Fruit fly (Drosophila melanogaster) whole organism, adult: ENCODE data around the gene CG45218.

Experiments used
- CG11617 ChIP-seq: fragments of 200-800 bp; sonication (Bioruptor generic); optimal IDR thresholded peaks from 2 replicates; lab custom pipeline; 2017; ENCODE audit warnings: mild to moderate bottlenecking, missing biosample characterization, missing genetic modification reagents, missing genetic modification characterization
- CG12768 ChIP-seq: fragments of 200-800 bp; sonication (Bioruptor generic); optimal IDR thresholded peaks from 2 replicates; lab custom pipeline; 2017; ENCODE audit warnings: missing biosample characterization, missing genetic modification characterization, mild to moderate bottlenecking, moderate library complexity, missing genetic modification reagents
- CG14711 ChIP-seq: fragments of 200-800 bp; sonication (Bioruptor generic); optimal IDR thresholded peaks from 2 replicates; lab custom pipeline; 2018; ENCODE audit warnings: missing biosample characterization, mild to moderate bottlenecking, missing genetic modification characterization, moderate library complexity
- CG1620 ChIP-seq: fragments of 200-800 bp; sonication (Bioruptor generic); optimal IDR thresholded peaks from 2 replicates; lab custom pipeline; 2016; ENCODE audit warnings: missing biosample characterization, missing genetic modification characterization
- CG33017 ChIP-seq: fragments of 200-800 bp; sonication (Bioruptor generic); optimal IDR thresholded peaks from 2 replicates; lab custom pipeline; 2018; ENCODE audit warnings: missing biosample characterization, mild to moderate bottlenecking, missing genetic modification characterization, moderate library complexity
- CG5204 ChIP-seq: fragments of 200-800 bp; sonication (Bioruptor generic); optimal IDR thresholded peaks from 2 replicates; lab custom pipeline; 2016; ENCODE audit warnings: missing biosample characterization, missing genetic modification characterization
- CG7045 ChIP-seq: fragments of 200-800 bp; sonication (Bioruptor generic); optimal IDR thresholded peaks from 2 replicates; lab custom pipeline; 2017; ENCODE audit warnings: missing biosample characterization, mild to moderate bottlenecking, missing genetic modification characterization
- CG7101 ChIP-seq: fragments of 200-800 bp; sonication (Bioruptor generic); optimal IDR thresholded peaks from 2 replicates; lab custom pipeline; 2018; ENCODE audit warnings: missing biosample characterization, mild to moderate bottlenecking, missing genetic modification characterization, moderate library complexity
- Clk ChIP-seq: fragments of 200-800 bp; sonication (Bioruptor generic); optimal IDR thresholded peaks from 2 replicates; lab custom pipeline; 2017; ENCODE audit warnings: missing biosample characterization, missing genetic modification characterization
- Crg-1 ChIP-seq: fragments of 200-800 bp; sonication (Bioruptor generic); optimal IDR thresholded peaks from 2 replicates; lab custom pipeline; 2016; ENCODE audit warnings: missing biosample characterization, missing genetic modification characterization
- Hr96 ChIP-seq: fragments of 200-800 bp; sonication (Bioruptor generic); optimal IDR thresholded peaks from 2 replicates; lab custom pipeline; 2016; ENCODE audit warnings: missing biosample characterization, missing genetic modification characterization
- Mnt ChIP-seq: fragments of 200-800 bp; sonication (Bioruptor generic); optimal IDR thresholded peaks from 2 replicates; lab custom pipeline; 2016; ENCODE audit warnings: missing biosample characterization, mild to moderate bottlenecking, missing genetic modification characterization
- bab1 ChIP-seq: fragments of 200-800 bp; sonication (Bioruptor generic); optimal IDR thresholded peaks from 3 replicates; lab custom pipeline; 2019; ENCODE audit warnings: missing biosample characterization, mild to moderate bottlenecking, missing genetic modification characterization, moderate library complexity
- cic ChIP-seq: fragments of 200-800 bp; sonication (Bioruptor generic); optimal IDR thresholded peaks from 2 replicates; lab custom pipeline; 2017; ENCODE audit warnings: missing biosample characterization, mild to moderate bottlenecking, missing genetic modification characterization, moderate library complexity
- cnc ChIP-seq, 2 experiments: fragments of >200 bp; optimal IDR thresholded peaks; 2 replicates each; lab custom pipeline; 2017
- kay ChIP-seq: fragments of 200-800 bp; sonication (Bioruptor generic); peaks from one replicate; lab custom pipeline; 2016; ENCODE audit warnings: missing biosample characterization, missing genetic modification characterization, borderline replicate concordance
- ovo ChIP-seq: fragments of 200-800 bp; sonication (Bioruptor generic); optimal IDR thresholded peaks from 2 replicates; lab custom pipeline; 2016; ENCODE audit warnings: missing biosample characterization, missing genetic modification characterization
- pad ChIP-seq: fragments of 200-800 bp; sonication (Bioruptor generic); optimal IDR thresholded peaks from 3 replicates; lab custom pipeline; 2017; ENCODE audit warnings: missing biosample characterization, missing genetic modification characterization, mild to moderate bottlenecking, moderate library complexity, missing genetic modification reagents
- tj ChIP-seq: fragments of 200-800 bp; sonication (Bioruptor generic); optimal IDR thresholded peaks from 3 replicates; lab custom pipeline; 2017; ENCODE audit warnings: missing biosample characterization, mild to moderate bottlenecking, missing genetic modification characterization, moderate library complexity
- toe ChIP-seq: fragments of 200-800 bp; sonication (Bioruptor generic); optimal IDR thresholded peaks from 2 replicates; lab custom pipeline; 2016; ENCODE audit warnings: missing biosample characterization, missing genetic modification characterization

CG45218 gene

DNA sequence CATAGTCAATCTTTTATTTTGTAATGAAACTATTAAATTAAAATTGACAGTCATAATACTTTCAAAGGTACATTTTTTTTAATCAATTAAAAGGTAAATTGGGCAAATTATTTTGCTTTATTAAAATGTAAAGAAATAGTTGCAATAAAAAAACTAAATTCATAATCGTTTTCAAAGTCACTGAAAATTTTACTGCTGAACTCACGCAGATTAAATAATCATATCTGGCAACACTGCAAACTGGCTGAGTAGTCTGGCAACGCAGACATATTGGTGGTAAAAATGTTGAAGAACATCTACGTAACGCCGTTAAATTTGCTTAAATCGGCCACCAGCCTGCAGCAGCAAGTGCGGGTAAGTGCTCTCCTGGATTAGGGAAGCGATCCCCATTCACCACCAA lies 39.9 kb upstream of the CG45218 start, which contains the start of gene mRpL9:
Gene mRpL9 (plus strand): TSS at position 267 of the 400 bp plus-strand sequence.
- no peak for TF ChIP-seq CG33017
- peak; percentile 57 for TF ChIP-seq CG7101 (tag; lab: Kevin White, UChicago)
- peak; percentile 36 for TF ChIP-seq Mnt (GFP tag; lab: Kevin White, UChicago)
- TF ChIP-seq ovo (GFP tag; lab: Kevin White, UChicago): no peak
- TF ChIP-seq tj: no peak
- TF ChIP-seq CG12768: no peak
- TF ChIP-seq Clk (GFP tag; lab: Kevin White, UChicago): no peak
- peak; percentile 43 for TF ChIP-seq CG14711 (tag; lab: Kevin White, UChicago)
- no peak for TF ChIP-seq cnc (optimal IDR thresholded peaks at IDR 0.05; lab: Kevin White, UChicago)
- TF ChIP-seq CG5204 (GFP tag; lab: Kevin White, UChicago): no peak
- TF ChIP-seq kay (GFP tag; lab: Kevin White, UChicago): no peak
- no peak for TF ChIP-seq CG7045 (GFP tag; lab: Kevin White, UChicago)
- TF ChIP-seq toe (GFP tag; lab: Kevin White, UChicago): no peak
- no peak for TF ChIP-seq pad (GFP tag; lab: Kevin White, UChicago)
- no peak for TF ChIP-seq Hr96 (GFP tag; lab: Kevin White, UChicago)
- TF ChIP-seq CG1620 (GFP tag; lab: Kevin White, UChicago): peak; percentile 46
- no peak for TF ChIP-seq Crg-1
- no peak for TF ChIP-seq cic
- TF ChIP-seq bab1 (GFP tag; lab: Kevin White, UChicago): peak; percentile 30

DNA sequence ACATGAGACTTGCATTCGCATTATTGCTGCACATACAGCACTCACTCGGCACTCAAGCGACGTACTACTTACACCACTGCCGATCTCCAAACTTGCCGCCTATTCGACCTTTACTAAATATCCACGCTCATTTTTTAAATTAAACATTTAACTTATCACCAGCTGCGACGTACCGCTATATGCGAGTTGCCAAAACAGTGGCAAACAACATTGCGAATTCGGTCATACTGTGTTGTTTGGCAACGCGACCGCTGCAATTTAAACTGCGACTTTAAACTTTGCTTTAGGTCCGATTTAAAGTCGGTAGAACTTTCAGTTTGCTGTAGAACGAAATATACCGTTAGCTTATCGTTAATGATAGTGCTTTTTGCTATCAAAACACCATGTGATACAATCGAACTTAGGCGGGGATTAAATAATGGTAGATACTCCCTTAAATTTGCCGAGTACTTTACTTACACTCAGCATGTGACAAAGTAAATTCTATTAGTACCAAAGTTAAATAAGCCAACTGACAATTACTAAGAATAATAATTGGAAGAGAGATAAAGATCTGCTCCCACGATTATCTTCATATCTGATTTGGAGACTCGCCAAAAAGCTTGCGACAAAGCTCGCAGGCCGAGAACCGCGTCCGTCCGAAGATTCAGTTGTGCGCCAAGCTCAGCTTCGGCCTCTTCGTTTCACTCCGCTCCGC lies 37.6 kb upstream of the CG45218 start, which contains the start of the genes CG6236 and ea:
Gene CG6236 (minus strand): TSS at position 187 of the 697 bp plus-strand sequence.
Gene ea (plus strand): TSS at position 647 of the 697 bp plus-strand sequence.
- TF ChIP-seq ovo (GFP tag; lab: Kevin White, UChicago): peak; percentile 43
- TF ChIP-seq tj: no peak
- TF ChIP-seq Crg-1: no peak

DNA sequence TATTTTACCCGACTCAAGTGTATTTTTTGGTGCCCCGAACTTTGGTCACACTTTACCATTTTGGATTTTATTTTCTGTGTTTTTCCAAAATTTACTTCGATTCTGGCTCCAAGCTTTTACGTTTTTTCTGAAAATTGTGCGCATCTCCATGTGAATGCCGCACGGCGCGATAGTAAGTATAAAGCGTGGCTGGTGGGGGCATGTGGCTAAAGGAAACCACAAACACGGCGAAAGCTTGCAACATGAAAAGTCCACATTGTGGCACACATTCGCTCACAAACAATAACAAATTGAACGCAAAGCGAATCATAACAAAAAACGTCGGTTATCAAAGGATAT lies 30.1 kb upstream of the CG45218 start, which contains the start of gene ear:
Gene ear (plus strand): TSS at position 10 of the 339 bp plus-strand sequence.
- no peak for TF ChIP-seq bab1 (GFP tag; lab: Kevin White, UChicago)
- TF ChIP-seq Crg-1: no peak
- no peak for TF ChIP-seq CG11617
- no peak for TF ChIP-seq CG1620 (GFP tag; lab: Kevin White, UChicago)
- TF ChIP-seq Mnt (GFP tag; lab: Kevin White, UChicago): no peak
- TF ChIP-seq CG7045 (GFP tag; lab: Kevin White, UChicago): no peak
- no peak for TF ChIP-seq ovo (GFP tag; lab: Kevin White, UChicago)
- no peak for TF ChIP-seq tj
- TF ChIP-seq Clk (GFP tag; lab: Kevin White, UChicago): no peak
- TF ChIP-seq pad (GFP tag; lab: Kevin White, UChicago): no peak
- no peak for TF ChIP-seq CG7101 (tag; lab: Kevin White, UChicago)
- no peak for TF ChIP-seq cic
- TF ChIP-seq CG5204 (GFP tag; lab: Kevin White, UChicago): no peak
- TF ChIP-seq toe (GFP tag; lab: Kevin White, UChicago): no peak
- TF ChIP-seq kay (GFP tag; lab: Kevin White, UChicago): no peak
- no peak for TF ChIP-seq CG14711 (tag; lab: Kevin White, UChicago)
- no peak for TF ChIP-seq CG12768
- no peak for TF ChIP-seq cnc (optimal IDR thresholded peaks at IDR 0.05; lab: Kevin White, UChicago)

DNA sequence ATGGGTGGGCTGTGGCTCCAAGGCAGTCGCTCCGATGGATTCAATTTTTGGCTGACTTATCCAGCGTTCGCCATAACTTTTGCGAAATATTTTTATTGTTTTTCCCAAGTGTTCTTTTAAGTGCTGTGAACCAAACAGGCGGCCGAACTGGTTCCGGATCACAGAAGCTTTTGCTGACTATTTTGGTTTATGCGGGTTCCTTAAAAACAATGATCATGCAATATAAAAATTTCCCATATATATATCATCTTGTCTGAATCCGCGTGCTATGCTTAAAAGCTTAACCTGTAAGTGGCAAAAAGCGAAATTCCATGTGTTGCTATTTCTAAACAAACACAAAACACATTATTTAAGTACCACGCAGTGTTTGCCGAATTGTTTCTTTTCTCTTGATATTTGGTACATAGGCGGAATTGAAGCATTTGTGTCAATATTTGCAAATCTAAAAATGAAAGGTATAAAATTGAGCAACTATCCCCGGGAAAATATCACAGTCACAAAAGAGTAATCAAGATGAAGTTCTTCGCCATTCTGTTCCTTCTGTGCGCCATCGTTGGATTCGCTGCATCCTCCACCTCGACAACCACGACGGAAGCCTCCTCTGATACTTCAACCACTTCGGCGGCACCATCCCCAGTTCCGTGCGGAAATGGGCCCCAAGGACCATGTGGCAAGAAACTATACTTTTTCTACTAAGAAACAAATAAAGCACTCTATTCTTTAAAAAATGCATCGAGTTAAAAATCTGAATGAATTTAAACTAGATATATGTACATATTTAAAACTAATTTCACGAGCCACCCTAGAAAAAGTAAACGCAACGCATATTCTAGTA lies 29.5 kb upstream of the CG45218 start, which contains the start of the genes CG6276 and CG44040:
Gene CG6276 (minus strand): TSS at position 158 of the 835 bp plus-strand sequence.
Gene CG44040 (plus strand): TSS at position 467 of the 835 bp plus-strand sequence.
- peak in 1 of 2 experiments; percentile 38 for TF ChIP-seq cnc (optimal IDR thresholded peaks at IDR 0.05; lab: Kevin White, UChicago)
- no peak for TF ChIP-seq cic
- no peak for TF ChIP-seq kay (GFP tag; lab: Kevin White, UChicago)
- peak; percentile 76 for TF ChIP-seq CG7101 (tag; lab: Kevin White, UChicago)
- peak; percentile 37 for TF ChIP-seq CG12768
- TF ChIP-seq tj: peak; percentile 42
- peak; percentile 48 for TF ChIP-seq toe (GFP tag; lab: Kevin White, UChicago)
- TF ChIP-seq Mnt (GFP tag; lab: Kevin White, UChicago): peak; percentile 27
- no peak for TF ChIP-seq Hr96 (GFP tag; lab: Kevin White, UChicago)
- peak; percentile 73 for TF ChIP-seq CG11617
- peak; percentile 42 for TF ChIP-seq bab1 (GFP tag; lab: Kevin White, UChicago)
- peak; percentile 43 for TF ChIP-seq pad (GFP tag; lab: Kevin White, UChicago)
- TF ChIP-seq CG7045 (GFP tag; lab: Kevin White, UChicago): peak; percentile 53
- TF ChIP-seq Crg-1: no peak
- TF ChIP-seq CG1620 (GFP tag; lab: Kevin White, UChicago): peak; percentile 32
- no peak for TF ChIP-seq Clk (GFP tag; lab: Kevin White, UChicago)
- peak; percentile 7 for TF ChIP-seq ovo (GFP tag; lab: Kevin White, UChicago)
- peak; percentile 73 for TF ChIP-seq CG5204 (GFP tag; lab: Kevin White, UChicago)
- TF ChIP-seq CG33017: peak; percentile 62
- TF ChIP-seq CG14711 (tag; lab: Kevin White, UChicago): peak; percentile 34

DNA sequence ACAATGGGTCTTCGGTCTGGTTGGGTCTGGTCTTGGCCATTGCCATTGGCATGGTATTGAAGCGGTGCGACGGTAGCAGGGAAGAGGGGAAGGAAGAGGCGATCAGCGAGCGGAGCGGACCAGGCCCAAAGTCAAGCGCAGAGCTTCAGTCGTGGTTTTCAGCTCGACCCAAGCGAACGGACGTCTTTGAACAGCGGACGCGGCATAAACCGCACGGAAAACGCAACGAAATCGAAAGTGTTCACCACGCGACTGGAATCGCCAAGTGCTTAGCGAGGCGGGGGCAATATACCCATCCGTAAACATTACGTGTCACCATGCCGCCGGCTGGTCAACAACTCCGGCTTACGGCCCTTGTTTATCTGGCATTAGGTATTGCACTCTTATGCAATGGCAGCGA lies 25.7 kb upstream of the CG45218 start, which contains the start of gene CG14866:
Gene CG14866 (plus strand): TSS at position 146 of the 400 bp plus-strand sequence.
- no peak for TF ChIP-seq kay (GFP tag; lab: Kevin White, UChicago)
- no peak for TF ChIP-seq ovo (GFP tag; lab: Kevin White, UChicago)
- no peak for TF ChIP-seq CG11617
- no peak for TF ChIP-seq bab1 (GFP tag; lab: Kevin White, UChicago)
- no peak for TF ChIP-seq CG5204 (GFP tag; lab: Kevin White, UChicago)
- TF ChIP-seq CG7045 (GFP tag; lab: Kevin White, UChicago): no peak
- no peak for TF ChIP-seq CG12768
- TF ChIP-seq CG1620 (GFP tag; lab: Kevin White, UChicago): no peak
- no peak for TF ChIP-seq Clk (GFP tag; lab: Kevin White, UChicago)
- TF ChIP-seq CG33017: no peak
- TF ChIP-seq Crg-1: no peak
- no peak for TF ChIP-seq cic
- no peak for TF ChIP-seq tj
- no peak for TF ChIP-seq CG7101 (tag; lab: Kevin White, UChicago)
- TF ChIP-seq toe (GFP tag; lab: Kevin White, UChicago): no peak
- TF ChIP-seq CG14711 (tag; lab: Kevin White, UChicago): no peak
